Worm (Caenorhabditis elegans): ENCODE measurements around the gene igdb-3.

The igdb-3 gene

DNA sequence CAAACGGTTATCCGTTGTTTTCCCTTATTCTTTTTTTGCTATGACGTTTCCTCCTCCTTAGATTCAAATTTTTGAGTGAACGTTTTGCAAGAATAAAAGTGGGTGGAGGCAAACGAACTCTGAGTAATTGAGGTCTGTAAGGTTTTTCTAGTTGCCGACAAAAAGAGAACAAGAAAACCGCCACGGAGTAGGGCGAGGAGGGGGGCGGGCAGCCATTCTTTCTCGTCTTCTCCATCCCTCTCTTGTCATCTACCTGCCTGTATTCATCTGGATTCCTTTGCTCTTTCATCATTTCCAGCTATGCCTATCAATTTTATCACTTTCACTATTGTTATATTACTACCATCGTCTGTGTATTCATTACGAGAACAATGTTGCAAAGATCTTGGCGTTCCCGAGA lies at the start of gene igdb-3:
TSS of gene igdb-3 (plus strand) at position 301 of the 400 bp plus-strand sequence.
- no peak for TF ChIP-seq ztf-11 (tag; optimal IDR thresholded peaks at IDR 0.05)
- TF ChIP-seq elt-1 (tag; optimal IDR thresholded peaks at IDR 0.05): no peak
- no peak for TF ChIP-seq nhr-237 (tag; optimal IDR thresholded peaks at IDR 0.05)
- TF ChIP-seq ztf-1 (GFP tag; conservative IDR thresholded peaks at IDR 0.05): no peak
- TF ChIP-seq C34F6.9 (tag; optimal IDR thresholded peaks at IDR 0.05): no peak
- no peak for TF ChIP-seq peb-1 (tag; optimal IDR thresholded peaks at IDR 0.05)
- TF ChIP-seq mbf-1 (tag; optimal IDR thresholded peaks at IDR 0.05): no peak
- TF ChIP-seq sma-3 (GFP tag; optimal IDR thresholded peaks at IDR 0.05): no peak
- no peak for TF ChIP-seq unc-62 (GFP tag; optimal IDR thresholded peaks at IDR 0.05)
- no peak for TF ChIP-seq Y55F3AM.14 (GFP tag; optimal IDR thresholded peaks at IDR 0.05)
- no peak for TF ChIP-seq nhr-23 (tag; optimal IDR thresholded peaks at IDR 0.05)
- TF ChIP-seq lsy-2 (tag; optimal IDR thresholded peaks at IDR 0.05): no peak
- TF ChIP-seq mab-5 (tag; optimal IDR thresholded peaks at IDR 0.05): no peak

DNA sequence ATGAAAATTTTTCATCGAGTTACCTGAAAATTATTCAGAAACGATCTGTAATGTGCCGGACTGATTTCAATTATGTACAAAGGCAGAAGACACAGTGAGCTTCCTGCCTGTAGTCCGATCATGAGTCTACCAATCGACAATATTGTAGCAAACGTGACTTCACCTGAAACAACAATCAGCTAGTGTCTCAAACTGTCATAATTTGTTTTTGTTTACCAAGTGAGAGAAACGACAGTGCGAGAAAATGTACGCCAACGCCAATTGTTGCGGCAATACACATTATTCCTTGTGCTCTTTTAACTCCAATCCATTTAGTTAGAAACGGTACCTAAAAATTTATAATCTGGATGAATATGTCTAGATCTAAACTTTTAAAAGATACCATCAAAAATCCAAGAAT lies 47.9 kb upstream of the igdb-3 start:
- TF ChIP-seq mdl-1 (tag; optimal IDR thresholded peaks at IDR 0.05): no peak
- no peak for TF ChIP-seq aly-2 (tag; optimal IDR thresholded peaks at IDR 0.05)
- no peak for TF ChIP-seq nhr-25 (tag; optimal IDR thresholded peaks at IDR 0.05)
- TF ChIP-seq ama-1 (optimal IDR thresholded peaks at IDR 0.05): no peak
- no peak for TF ChIP-seq nhr-23 (tag; optimal IDR thresholded peaks at IDR 0.05)
- TF ChIP-seq nhr-237 (tag; optimal IDR thresholded peaks at IDR 0.05): no peak
- no peak for TF ChIP-seq snpc-4 (tag; optimal IDR thresholded peaks at IDR 0.05)

DNA sequence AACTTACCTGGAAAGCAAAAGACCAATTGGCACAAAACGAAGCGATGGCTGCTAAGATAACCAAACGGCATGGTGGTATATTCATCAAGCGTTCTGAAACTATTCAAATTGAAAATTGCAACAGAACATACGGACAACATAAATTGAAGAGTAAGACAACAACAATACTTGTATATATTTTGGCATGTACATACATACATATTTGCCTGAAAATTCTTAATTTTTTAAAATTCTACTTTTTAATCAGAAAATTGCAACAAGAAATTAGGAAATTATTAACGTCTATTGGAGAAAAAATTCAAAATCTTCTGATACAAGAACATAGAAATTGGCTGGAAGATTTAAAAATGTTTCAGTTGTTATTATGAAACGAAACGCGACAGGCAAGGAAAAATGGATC lies 47.3 kb upstream of the igdb-3 start, which contains the start of gene C03B1.13:
TSS of gene C03B1.13 (minus strand) at position 101 of the 400 bp plus-strand sequence.
- TF ChIP-seq nhr-23 (tag; optimal IDR thresholded peaks at IDR 0.05): no peak
- TF ChIP-seq Y55F3AM.14 (GFP tag; optimal IDR thresholded peaks at IDR 0.05): no peak
- TF ChIP-seq nhr-237 (tag; optimal IDR thresholded peaks at IDR 0.05): no peak
- TF ChIP-seq skn-1 (tag; optimal IDR thresholded peaks at IDR 0.05): no peak
- no peak for TF ChIP-seq dmd-4 (tag; optimal IDR thresholded peaks at IDR 0.05)
- no peak for TF ChIP-seq ama-1 (optimal IDR thresholded peaks at IDR 0.05)
- no peak for TF ChIP-seq R02D3.7 (tag; optimal IDR thresholded peaks at IDR 0.05)
- no peak for TF ChIP-seq ceh-16 (tag; optimal IDR thresholded peaks at IDR 0.05)
- no peak for TF ChIP-seq C34F6.9 (tag; optimal IDR thresholded peaks at IDR 0.05)
- no peak for TF ChIP-seq nhr-129 (tag; optimal IDR thresholded peaks at IDR 0.05)
- no peak for TF ChIP-seq peb-1 (tag; optimal IDR thresholded peaks at IDR 0.05)
- no peak for TF ChIP-seq lin-11 (tag; optimal IDR thresholded peaks at IDR 0.05)

DNA sequence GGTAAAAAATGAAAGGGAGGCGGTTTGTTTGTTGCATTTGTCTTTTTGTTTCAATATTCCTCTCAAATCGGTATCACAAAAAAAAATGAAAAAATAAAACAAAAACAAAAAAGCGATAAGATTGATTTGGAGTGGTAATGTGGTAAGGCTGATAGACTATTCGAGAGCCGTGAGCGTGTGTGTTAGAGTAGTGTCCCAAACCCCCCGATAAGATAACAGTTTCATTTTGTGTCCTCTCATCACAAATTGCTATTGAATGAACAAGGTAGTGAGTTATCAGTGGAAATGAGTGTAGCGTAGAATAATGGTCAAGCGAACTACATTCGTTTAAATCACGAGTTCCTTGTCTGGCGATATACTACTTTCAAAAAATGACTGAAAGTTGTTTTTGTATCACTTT lies 46.8 kb upstream of the igdb-3 start:
- TF ChIP-seq crh-2 (tag; optimal IDR thresholded peaks at IDR 0.05) (peak; percentile 54), gmeb-1 (tag; optimal IDR thresholded peaks at IDR 0.05) (peak; percentile 22), fos-1 (tag; optimal IDR thresholded peaks at IDR 0.05) (peak; percentile 90), peb-1 (tag; optimal IDR thresholded peaks at IDR 0.05) (no peak), nhr-23 (tag; optimal IDR thresholded peaks at IDR 0.05) (no peak), ztf-1 (GFP tag; conservative IDR thresholded peaks at IDR 0.05) (no peak), lin-11 (tag; optimal IDR thresholded peaks at IDR 0.05) (no peak), ZK546.5 (tag; optimal IDR thresholded peaks at IDR 0.05) (no peak), mbf-1 (tag; optimal IDR thresholded peaks at IDR 0.05) (no peak), nhr-21 (tag; optimal IDR thresholded peaks at IDR 0.05) (no peak), dmd-4 (tag; optimal IDR thresholded peaks at IDR 0.05) (no peak), lsy-2 (tag; optimal IDR thresholded peaks at IDR 0.05) (no peak), ztf-11 (tag; optimal IDR thresholded peaks at IDR 0.05) (no peak), Y55F3AM.14 (GFP tag; optimal IDR thresholded peaks at IDR 0.05) (no peak), R02D3.7 (tag; optimal IDR thresholded peaks at IDR 0.05) (no peak), unc-62 (GFP tag; optimal IDR thresholded peaks at IDR 0.05) (no peak), mab-5 (tag; optimal IDR thresholded peaks at IDR 0.05) (no peak), nhr-6 (tag; optimal IDR thresholded peaks at IDR 0.05) (no peak), sem-4 (tag; optimal IDR thresholded peaks at IDR 0.05) (no peak), nhr-11 (tag; optimal IDR thresholded peaks at IDR 0.05) (no peak), egl-27 (tag; optimal IDR thresholded peaks at IDR 0.05) (peak; percentile 24), nhr-25 (tag; optimal IDR thresholded peaks at IDR 0.05) (no peak), aly-2 (tag; optimal IDR thresholded peaks at IDR 0.05) (no peak), mdl-1 (tag; optimal IDR thresholded peaks at IDR 0.05) (no peak), elt-3 (tag; optimal IDR thresholded peaks at IDR 0.05) (no peak), lin-13 (GFP tag; optimal IDR thresholded peaks at IDR 0.05) (no peak), C34F6.9 (tag; optimal IDR thresholded peaks at IDR 0.05) (no peak), skn-1 (tag; optimal IDR thresholded peaks at IDR 0.05) (no peak), unc-55 (GFP tag; optimal IDR thresholded peaks at IDR 0.05) (no peak), elt-1 (tag; optimal IDR thresholded peaks at IDR 0.05) (no peak), alr-1 (tag; optimal IDR thresholded peaks at IDR 0.05) (no peak), sma-3 (GFP tag; optimal IDR thresholded peaks at IDR 0.05) (peak; percentile 15), nhr-10 (tag; optimal IDR thresholded peaks at IDR 0.05) (no peak), sma-9 (GFP tag; optimal IDR thresholded peaks at IDR 0.05) (peak; percentile 65), sma-9 (tag; optimal IDR thresholded peaks at IDR 0.05) (no peak), nhr-12 (tag; optimal IDR thresholded peaks at IDR 0.05) (no peak), nhr-129 (tag; optimal IDR thresholded peaks at IDR 0.05) (no peak), ama-1 (optimal IDR thresholded peaks at IDR 0.05) (no peak), ceh-16 (tag; optimal IDR thresholded peaks at IDR 0.05) (no peak), F13H6.1 (tag; optimal IDR thresholded peaks at IDR 0.05) (no peak)

Measured in whole organism, L2 larva.